Fruit fly (Drosophila melanogaster): ENCODE data around the gene CG14722.

The CG14722 gene

DNA sequence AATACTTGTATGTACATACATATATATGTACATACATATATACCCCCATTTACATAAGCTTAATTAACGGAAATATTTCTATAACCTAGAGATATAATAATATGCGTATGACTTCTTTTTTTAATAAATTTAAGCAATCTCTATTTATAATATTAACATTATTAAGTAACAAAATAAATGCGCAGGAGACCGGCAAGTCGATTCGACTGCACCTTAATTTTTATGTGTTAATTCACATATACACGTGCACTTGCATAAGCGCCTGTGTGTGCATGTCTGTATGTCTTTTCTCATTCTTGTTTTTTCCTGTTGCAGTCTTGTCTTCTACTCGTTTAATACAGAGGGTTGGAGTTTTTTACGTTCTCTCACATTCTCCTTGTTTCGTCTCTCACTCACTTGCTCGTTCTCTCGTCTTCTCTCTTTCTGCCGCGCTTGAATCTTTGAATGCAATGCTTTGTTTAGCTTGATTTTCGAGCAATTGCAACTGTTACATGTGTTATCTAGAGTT is 38.5 kb downstream of the CG14722 start (continued):
- TF ChIP-seq CG18619 (GFP tag; optimal IDR thresholded peaks at IDR 0.05) (peak; percentile 87), ttk (GFP tag; IDR thresholded peaks at IDR 0.05) (peak; percentile 88), Oaz (GFP tag; IDR thresholded peaks at IDR 0.05) (peak; percentile 50), Fer2 (tag; optimal IDR thresholded peaks at IDR 0.05) (peak; percentile 19), run (tag; optimal IDR thresholded peaks at IDR 0.05) (peak; percentile 83), sug (tag; optimal IDR thresholded peaks at IDR 0.05) (peak; percentile 52), dimm (GFP tag; IDR thresholded peaks at IDR 0.05) (peak; percentile 71), Nf-YC (tag; optimal IDR thresholded peaks at IDR 0.05) (peak; percentile 50), Scr (GFP tag; IDR thresholded peaks at IDR 0.05; ENCODE audit: partially characterized antibody) (no peak), kah (GFP tag; optimal IDR thresholded peaks at IDR 0.05) (peak; percentile 78), zfh2 (GFP tag; optimal IDR thresholded peaks at IDR 0.05) (no peak), gce (GFP tag; IDR thresholded peaks at IDR 0.05) (peak; percentile 60; the same call in 2 of the 3 replicates), E2f1 (GFP tag; IDR thresholded peaks at IDR 0.05) (peak; percentile 71), hkb (optimal IDR thresholded peaks at IDR 0.05) (no peak), hkb (GFP tag; IDR thresholded peaks at IDR 0.05) (peak; percentile 85), scrt (GFP tag; optimal IDR thresholded peaks at IDR 0.05) (peak; percentile 73), CG8924 (tag; optimal IDR thresholded peaks at IDR 0.05) (peak; percentile 98), Lhr (GFP tag; optimal IDR thresholded peaks at IDR 0.05) (peak; percentile 89), CG8290 (GFP tag; optimal IDR thresholded peaks at IDR 0.05) (peak; percentile 92), CG8290 (tag; optimal IDR thresholded peaks at IDR 0.05) (peak in 1 of 2 experiments; percentile 71), CG13624 (GFP tag; optimal IDR thresholded peaks at IDR 0.05) (no peak), Stat92E (GFP tag; optimal IDR thresholded peaks at IDR 0.05) (peak in 1 of 3 experiments; percentile 91), CG2129 (GFP tag; IDR thresholded peaks at IDR 0.05; ENCODE audit: partially characterized antibody) (no peak), Fer1 (GFP tag; optimal IDR thresholded peaks at IDR 0.05) (peak; percentile 36), CG13424 (tag; optimal IDR thresholded peaks at IDR 0.05) (peak; percentile 94), CG11560 (tag; IDR thresholded peaks at IDR 0.05) (no peak), CG31365 (tag; optimal IDR thresholded peaks at IDR 0.05) (no peak), sens-2 (GFP tag; IDR thresholded peaks at IDR 0.05) (peak; percentile 81), trh (GFP tag; optimal IDR thresholded peaks at IDR 0.05) (peak; percentile 87), lov (optimal IDR thresholded peaks at IDR 0.05) (no peak), lov (GFP tag; IDR thresholded peaks at IDR 0.05) (peak; percentile 94), Asciz (GFP tag; optimal IDR thresholded peaks at IDR 0.05) (peak; percentile 93), pros (GFP tag; optimal IDR thresholded peaks at IDR 0.05) (peak; percentile 98), CG12744 (GFP tag; optimal IDR thresholded peaks at IDR 0.05) (no peak), dpn (GFP tag; optimal IDR thresholded peaks at IDR 0.05) (peak; percentile 4 to 86), aop (GFP tag; IDR thresholded peaks at IDR 0.05) (0 out of 2 replicates have a peak, but pooled peaks have one; percentile 18), CG42726 (GFP tag; IDR thresholded peaks at IDR 0.05; ENCODE audit: partially characterized antibody) (no peak), yki (optimal IDR thresholded peaks at IDR 0.05) (no peak), Meics (GFP tag; optimal IDR thresholded peaks at IDR 0.05) (peak; percentile 66), CG11085 (GFP tag; IDR thresholded peaks at IDR 0.05) (no peak), Neu2 (GFP tag; optimal IDR thresholded peaks at IDR 0.05; ENCODE audit: borderline replicate concordance) (no peak), CG12236 (GFP tag; optimal IDR thresholded peaks at IDR 0.05) (peak; percentile 3), Rfx (GFP tag; IDR thresholded peaks at IDR 0.05) (no peak), Vsx1 (GFP tag; optimal IDR thresholded peaks at IDR 0.05) (peak; percentile 89), nmo (GFP tag; optimal IDR thresholded peaks at IDR 0.05) (peak; percentile 99), CG3065 (GFP tag; optimal IDR thresholded peaks at IDR 0.05) (peak; percentile 88), Hr51 (GFP tag; optimal IDR thresholded peaks at IDR 0.05) (peak; percentile 61 to 86), Hand (GFP tag; optimal IDR thresholded peaks at IDR 0.05) (no peak), CG6854 (GFP tag; optimal IDR thresholded peaks at IDR 0.05) (peak; percentile 39), D19B (GFP tag; optimal IDR thresholded peaks at IDR 0.05) (peak; percentile 50), Mad (GFP tag; optimal IDR thresholded peaks at IDR 0.05) (peak; percentile 63)
